Fruit fly (Drosophila melanogaster) whole organism, prepupa: ENCODE data around the gene CG7655.

ENCODE experiments used
- Blimp-1 ChIP-seq: fragments of 200-800 bp; sonication (Bioruptor generic); optimal IDR thresholded peaks from 3 replicates; lab custom pipeline; 2017; ENCODE audit warnings: missing biosample characterization, missing genetic modification characterization, mild to moderate bottlenecking, moderate library complexity, missing genetic modification reagents
- CG10631 ChIP-seq: fragments of 200-800 bp; sonication (Bioruptor generic); optimal IDR thresholded peaks from 2 replicates; lab custom pipeline; 2016; ENCODE audit warnings: missing biosample characterization, missing genetic modification characterization
- CG11762 ChIP-seq: fragments of 200-800 bp; sonication (Bioruptor generic); optimal IDR thresholded peaks from 3 replicates; lab custom pipeline; 2016; ENCODE audit warnings: missing biosample characterization, missing genetic modification characterization; ENCODE audit not compliant: insufficient read depth
- CG15336 ChIP-seq: fragments of 200-800 bp; sonication (Bioruptor generic); IDR thresholded peaks from 2 replicates; pipeline ENCODE4 v1.3.6; 2022; ENCODE audit warnings: missing biosample characterization, missing genetic modification characterization
- CG1621 ChIP-seq: fragments of 200-800 bp; sonication (Bioruptor generic); optimal IDR thresholded peaks from 3 replicates; lab custom pipeline; 2018; ENCODE audit warnings: missing biosample characterization, mild to moderate bottlenecking, missing genetic modification characterization
- CG16779 ChIP-seq: fragments of 200-800 bp; sonication (Bioruptor generic); optimal IDR thresholded peaks from 3 replicates; lab custom pipeline; 2017; ENCODE audit warnings: missing biosample characterization, mild to moderate bottlenecking, missing genetic modification characterization
- CG3032 ChIP-seq: fragments of 200-800 bp; optimal IDR thresholded peaks from 2 replicates; lab custom pipeline; 2019; ENCODE audit warnings: missing biosample characterization, mild to moderate bottlenecking, missing genetic modification characterization, moderate library complexity
- CG31627 ChIP-seq: fragments of 200-800 bp; sonication (Bioruptor generic); optimal IDR thresholded peaks from 3 replicates; lab custom pipeline; 2016; ENCODE audit warnings: missing biosample characterization, missing genetic modification characterization
- CG34406 ChIP-seq: fragments of 200-800 bp; sonication (Bioruptor generic); optimal IDR thresholded peaks from 3 replicates; lab custom pipeline; 2016; ENCODE audit warnings: missing biosample characterization, missing genetic modification characterization
- CG3919 ChIP-seq: fragments of 200-800 bp; sonication (Bioruptor generic); optimal IDR thresholded peaks from 3 replicates; lab custom pipeline; 2016; ENCODE audit warnings: missing biosample characterization, missing genetic modification characterization
- CG4318 ChIP-seq: fragments of 200-800 bp; sonication (Bioruptor generic); optimal IDR thresholded peaks from 3 replicates; lab custom pipeline; 2017; ENCODE audit warnings: missing biosample characterization, mild to moderate bottlenecking, missing genetic modification characterization
- CG6163 ChIP-seq: fragments of 200-800 bp; sonication (Bioruptor generic); IDR thresholded peaks from 3 replicates; pipeline ENCODE4 v1.3.6; 2022; ENCODE audit warnings: missing biosample characterization, missing genetic modification characterization
- CG6276 ChIP-seq: fragments of 200-800 bp; sonication (Bioruptor generic); optimal IDR thresholded peaks from 2 replicates; lab custom pipeline; 2017; ENCODE audit warnings: missing biosample characterization, mild to moderate bottlenecking, missing genetic modification characterization
- CG6808 ChIP-seq: fragments of 200-800 bp; sonication (Bioruptor generic); optimal IDR thresholded peaks from 3 replicates; lab custom pipeline; 2017; ENCODE audit warnings: missing biosample characterization, missing genetic modification characterization, mild to moderate bottlenecking, moderate library complexity, missing genetic modification reagents
- CG7368 ChIP-seq: fragments of 200-800 bp; sonication (Bioruptor generic); optimal IDR thresholded peaks from 3 replicates; lab custom pipeline; 2016; ENCODE audit warnings: missing biosample characterization, missing genetic modification characterization
- CG8119 ChIP-seq: fragments of 200-800 bp; sonication (Bioruptor generic); IDR thresholded peaks from 3 replicates; pipeline ENCODE4 v1.3.6; 2022; ENCODE audit warnings: missing biosample characterization, missing genetic modification characterization
- CG8319 ChIP-seq: fragments of 200-800 bp; sonication (Bioruptor generic); optimal IDR thresholded peaks from 3 replicates; lab custom pipeline; 2016; ENCODE audit warnings: missing biosample characterization, missing genetic modification characterization
- CG8632 ChIP-seq: fragments of 200-800 bp; sonication (Bioruptor generic); optimal IDR thresholded peaks from 3 replicates; lab custom pipeline; 2016; ENCODE audit warnings: missing biosample characterization, missing genetic modification characterization
- CG9139 ChIP-seq: fragments of 200-800 bp; sonication (Bioruptor generic); optimal IDR thresholded peaks from 3 replicates; lab custom pipeline; 2017; ENCODE audit warnings: missing biosample characterization, mild to moderate bottlenecking, missing genetic modification characterization
- Eip75B ChIP-seq: fragments of 200-800 bp; sonication (Bioruptor generic); optimal IDR thresholded peaks from 3 replicates; lab custom pipeline; 2016; ENCODE audit warnings: missing biosample characterization, missing genetic modification characterization
- Eip78C ChIP-seq: fragments of 200-800 bp; sonication (Bioruptor generic); peaks from one replicate; lab custom pipeline; 2016; ENCODE audit warnings: missing biosample characterization, missing genetic modification characterization
- Eip93F ChIP-seq: fragments of 200-800 bp; sonication (Bioruptor generic); optimal IDR thresholded peaks from 2 replicates; lab custom pipeline; 2016; ENCODE audit warnings: missing biosample characterization, mild to moderate bottlenecking, missing genetic modification characterization
- Ets96B ChIP-seq: fragments of 200-800 bp; optimal IDR thresholded peaks from 2 replicates; lab custom pipeline; 2019; ENCODE audit warnings: missing biosample characterization, mild to moderate bottlenecking, missing genetic modification characterization, moderate library complexity
- Hr38 ChIP-seq: sonication (Bioruptor generic); optimal IDR thresholded peaks from 2 replicates; lab custom pipeline; 2016; ENCODE audit warnings: missing biosample characterization, missing genetic modification characterization
- Hr39 ChIP-seq: fragments of 200-800 bp; sonication (Bioruptor generic); optimal IDR thresholded peaks from 2 replicates; lab custom pipeline; 2016; ENCODE audit warnings: missing biosample characterization, missing genetic modification characterization
- Lpt ChIP-seq: fragments of 200-800 bp; sonication (Bioruptor generic); optimal IDR thresholded peaks from 3 replicates; lab custom pipeline; 2016; ENCODE audit warnings: missing biosample characterization, missing genetic modification characterization
- Smox ChIP-seq: fragments of 200-800 bp; sonication (Bioruptor generic); optimal IDR thresholded peaks from 3 replicates; lab custom pipeline; 2016; ENCODE audit warnings: missing biosample characterization, missing genetic modification characterization
- Sox102F ChIP-seq: fragments of 200-800 bp; sonication (Bioruptor generic); optimal IDR thresholded peaks from 2 replicates; lab custom pipeline; 2016; ENCODE audit warnings: missing biosample characterization, mild to moderate bottlenecking, missing genetic modification characterization
- Sox14 ChIP-seq: fragments of 200-800 bp; sonication (Bioruptor generic); optimal IDR thresholded peaks from 3 replicates; lab custom pipeline; 2016; ENCODE audit warnings: missing biosample characterization, missing genetic modification characterization
- Sox15 ChIP-seq: fragments of 200-800 bp; sonication (Bioruptor generic); optimal IDR thresholded peaks from 3 replicates; lab custom pipeline; 2016; ENCODE audit warnings: missing biosample characterization, missing genetic modification characterization
- achi ChIP-seq: fragments of 200-800 bp; sonication (Bioruptor generic); optimal IDR thresholded peaks from 3 replicates; lab custom pipeline; 2016; ENCODE audit warnings: missing biosample characterization, missing genetic modification characterization
- acj6 ChIP-seq: fragments of 200-800 bp; sonication (Bioruptor generic); optimal IDR thresholded peaks from 3 replicates; lab custom pipeline; 2016; ENCODE audit warnings: missing biosample characterization, missing genetic modification characterization
- dac ChIP-seq: fragments of 200-800 bp; sonication (Bioruptor generic); optimal IDR thresholded peaks from 2 replicates; lab custom pipeline; 2017; ENCODE audit warnings: missing biosample characterization, mild to moderate bottlenecking, missing genetic modification characterization
- esn ChIP-seq: fragments of 200-800 bp; sonication (Bioruptor generic); optimal IDR thresholded peaks from 2 replicates; lab custom pipeline; 2016; ENCODE audit warnings: missing biosample characterization, mild to moderate bottlenecking, missing genetic modification characterization, moderate library complexity
- fd59A ChIP-seq: fragments of 200-800 bp; sonication (Bioruptor generic); optimal IDR thresholded peaks from 2 replicates; lab custom pipeline; 2017; ENCODE audit warnings: missing biosample characterization, mild to moderate bottlenecking, missing genetic modification characterization, missing genetic modification reagents
- fd85E ChIP-seq: fragments of 200-800 bp; sonication (Bioruptor generic); optimal IDR thresholded peaks from 3 replicates; lab custom pipeline; 2016; ENCODE audit warnings: missing biosample characterization, missing genetic modification characterization
- fkh ChIP-seq: fragments of 200-800 bp; sonication (Bioruptor generic); optimal IDR thresholded peaks from 3 replicates; lab custom pipeline; 2017; ENCODE audit warnings: missing biosample characterization, mild to moderate bottlenecking, missing genetic modification characterization, moderate library complexity
- net ChIP-seq: fragments of 200-800 bp; sonication (Bioruptor generic); optimal IDR thresholded peaks from 3 replicates; lab custom pipeline; 2016; ENCODE audit warnings: missing biosample characterization, missing genetic modification characterization
- pdm3 ChIP-seq: fragments of 200-800 bp; sonication (Bioruptor generic); optimal IDR thresholded peaks from 3 replicates; lab custom pipeline; 2016; ENCODE audit warnings: missing biosample characterization, missing genetic modification characterization
- salr ChIP-seq, 2 experiments: fragments of 200-800 bp; sonication (Bioruptor generic); optimal IDR thresholded peaks; 3 replicates each; lab custom pipeline; 2016 to 2018; ENCODE audit warnings: missing biosample characterization in 2 of 2, missing genetic modification characterization in 2 of 2, mild to moderate bottlenecking in 1 of 2
- spab ChIP-seq: fragments of 200-800 bp; sonication (Bioruptor generic); optimal IDR thresholded peaks from 2 replicates; lab custom pipeline; 2017; ENCODE audit warnings: missing biosample characterization, mild to moderate bottlenecking, missing genetic modification characterization, missing genetic modification reagents
- ss ChIP-seq, 2 experiments: fragments of 200-800 bp; sonication (Bioruptor generic); optimal IDR thresholded peaks; 2 replicates in 1 of 2; 3 replicates in 1 of 2; lab custom pipeline; 2017 to 2018; ENCODE audit warnings: mild to moderate bottlenecking in 2 of 2, missing biosample characterization in 2 of 2, missing genetic modification characterization in 2 of 2, moderate library complexity in 1 of 2
- svp ChIP-seq: fragments of 200-800 bp; sonication (Bioruptor generic); peaks from one replicate; lab custom pipeline; 2016; ENCODE audit warnings: missing biosample characterization, missing genetic modification characterization
- topi ChIP-seq: fragments of 200-800 bp; sonication (Bioruptor generic); optimal IDR thresholded peaks from 3 replicates; lab custom pipeline; 2016; ENCODE audit warnings: missing biosample characterization, missing genetic modification characterization
- vri ChIP-seq: fragments of 200-800 bp; sonication (Bioruptor generic); optimal IDR thresholded peaks from 3 replicates; lab custom pipeline; 2016; ENCODE audit warnings: missing biosample characterization, mild to moderate bottlenecking, missing genetic modification characterization

CG7655 gene

DNA sequence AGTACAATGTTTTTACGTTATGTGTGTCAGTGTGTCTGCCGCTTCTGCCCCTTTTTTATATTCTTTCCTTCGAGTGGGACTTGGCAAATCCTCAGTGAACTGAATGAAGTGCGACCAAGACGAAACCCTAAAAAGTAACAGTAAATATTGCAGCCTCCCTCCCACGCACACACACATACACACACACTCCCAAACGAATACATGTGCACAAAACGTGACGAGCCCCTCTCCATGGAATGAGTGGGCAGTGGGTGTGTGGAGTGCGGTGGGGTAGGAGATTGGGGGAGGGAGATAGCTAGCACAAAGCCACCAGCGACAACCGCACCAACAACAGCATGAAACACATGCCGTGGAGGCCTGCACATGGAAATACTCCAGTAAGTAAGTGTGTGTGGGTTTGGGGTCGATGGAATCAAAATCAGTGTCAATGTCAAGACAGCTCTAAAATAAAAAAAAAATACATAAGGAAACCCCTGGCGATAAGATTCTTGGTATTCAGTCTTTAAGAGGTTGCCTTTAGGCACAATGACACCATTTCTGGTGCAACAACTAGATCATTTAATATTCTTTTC lies 32.4 kb downstream of the CG7655 start (continued):
- no peak for TF ChIP-seq CG4318 (GFP tag; lab: Kevin White, UChicago)
- TF ChIP-seq CG3032 (tag; lab: Kevin White, UChicago), result no peak
- TF ChIP-seq Lpt (GFP tag; lab: Kevin White, UChicago), result no peak
- no peak for TF ChIP-seq CG6808 (GFP tag; lab: Kevin White, UChicago)
- no peak for TF ChIP-seq Blimp-1 (GFP tag; lab: Kevin White, UChicago)
- no peak for TF ChIP-seq Hr39 (GFP tag; lab: Kevin White, UChicago)
- TF ChIP-seq spab (GFP tag; lab: Kevin White, UChicago), result no peak
- no peak for TF ChIP-seq Eip93F (GFP tag; lab: Kevin White, UChicago)
- peak; percentile 40 for TF ChIP-seq Eip75B (GFP tag; lab: Kevin White, UChicago)
- no peak for TF ChIP-seq CG1621 (tag; lab: Kevin White, UChicago)
- no peak for TF ChIP-seq CG11762
- peak in 1 of 2 experiments; percentile 32 for TF ChIP-seq ss (GFP tag; optimal IDR thresholded peaks at IDR 0.05; lab: Kevin White, UChicago)
- peak; percentile 90 for TF ChIP-seq svp (GFP tag; lab: Kevin White, UChicago)
- TF ChIP-seq CG9139 (GFP tag; lab: Kevin White, UChicago), result peak; percentile 0
- no peak for TF ChIP-seq CG10631 (GFP tag; lab: Kevin White, UChicago)
- no peak for TF ChIP-seq CG6276 (GFP tag; lab: Kevin White, UChicago)
- TF ChIP-seq Smox (GFP tag; lab: Kevin White, UChicago), result no peak

DNA sequence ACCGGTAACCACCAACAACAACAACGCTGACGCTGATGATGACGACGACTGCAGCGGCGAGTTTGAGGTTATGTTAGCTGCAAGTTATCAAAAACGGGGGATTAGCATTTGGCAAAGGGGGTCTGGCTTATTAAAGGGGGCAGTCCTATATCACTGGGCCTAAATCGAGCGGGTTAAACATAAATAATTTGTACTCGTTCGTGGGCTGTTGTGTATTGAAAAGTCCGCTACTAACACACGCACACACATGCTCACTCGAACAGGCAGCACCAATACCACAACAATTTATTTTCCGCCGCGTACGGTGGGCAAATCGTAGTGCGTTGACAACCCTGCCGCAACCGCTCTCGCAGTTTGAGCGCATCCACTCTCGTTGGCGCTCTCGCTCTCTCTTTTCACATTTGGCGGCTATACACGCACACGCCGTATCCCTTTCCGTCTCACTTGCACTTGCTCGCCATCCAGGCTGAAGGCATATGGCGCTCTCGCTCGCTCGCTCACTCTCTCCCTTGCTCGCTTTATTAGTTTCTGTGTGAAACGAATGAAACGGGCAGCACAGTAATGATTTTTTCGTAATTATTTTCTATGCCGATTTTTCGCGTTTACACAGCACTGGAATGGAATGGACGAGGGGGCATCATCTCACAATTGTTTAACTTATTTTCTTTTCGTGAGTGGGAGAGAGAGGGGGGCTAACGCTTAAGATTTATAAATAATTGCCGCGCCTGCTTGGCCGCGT lies 34.6 kb downstream of the CG7655 start:
- no peak for TF ChIP-seq fd59A
- peak; percentile 76 for TF ChIP-seq Sox14 (GFP tag; lab: Kevin White, UChicago)
- TF ChIP-seq topi, result peak; percentile 40
- TF ChIP-seq CG8319, result no peak
- peak; percentile 82 for TF ChIP-seq Eip78C (GFP tag; lab: Kevin White, UChicago)
- peak; percentile 9 for TF ChIP-seq CG8632 (GFP tag; lab: Kevin White, UChicago)
- TF ChIP-seq Ets96B (tag; lab: Kevin White, UChicago), result peak; percentile 23
- TF ChIP-seq CG9139 (GFP tag; lab: Kevin White, UChicago), result peak; percentile 50
- TF ChIP-seq net (GFP tag; lab: Kevin White, UChicago), result peak; percentile 24
- peak; percentile 12 for TF ChIP-seq Blimp-1 (GFP tag; lab: Kevin White, UChicago)
- TF ChIP-seq fkh (GFP tag; lab: Kevin White, UChicago), result peak; percentile 54
- peak; percentile 35 for TF ChIP-seq Smox (GFP tag; lab: Kevin White, UChicago)
- TF ChIP-seq pdm3 (GFP tag; lab: Kevin White, UChicago), result peak; percentile 35
- TF ChIP-seq CG11762, result no peak
- TF ChIP-seq CG1621 (tag; lab: Kevin White, UChicago), result peak; percentile 55
- no peak for TF ChIP-seq acj6
- TF ChIP-seq CG34406 (GFP tag; lab: Kevin White, UChicago), result peak; percentile 10
- peak; percentile 38 for TF ChIP-seq Lpt (GFP tag; lab: Kevin White, UChicago)
- TF ChIP-seq esn (GFP tag; lab: Kevin White, UChicago), result peak; percentile 22
- TF ChIP-seq dac, result no peak
- peak; percentile 41 for TF ChIP-seq achi
- TF ChIP-seq Hr39 (GFP tag; lab: Kevin White, UChicago), result no peak
- TF ChIP-seq svp (GFP tag; lab: Kevin White, UChicago), result peak; percentile 85
- TF ChIP-seq spab (GFP tag; lab: Kevin White, UChicago), result peak; percentile 13
- TF ChIP-seq CG6163 (GFP tag; lab: Robert Waterston, UW), result no peak
- peak; percentile 53 for TF ChIP-seq vri (GFP tag; lab: Kevin White, UChicago)
- peak; percentile 35 for TF ChIP-seq Eip75B (GFP tag; lab: Kevin White, UChicago)
- TF ChIP-seq CG10631 (GFP tag; lab: Kevin White, UChicago), result no peak
- TF ChIP-seq CG8119 (GFP tag; lab: Robert Waterston, UW), result no peak
- peak; percentile 52 for TF ChIP-seq CG16779 (tag; lab: Kevin White, UChicago)
- TF ChIP-seq fd85E (GFP tag; lab: Kevin White, UChicago), result peak; percentile 1
- no peak for TF ChIP-seq CG15336 (GFP tag; lab: Robert Waterston, UW)
- no peak for TF ChIP-seq CG4318 (GFP tag; lab: Kevin White, UChicago)
- no peak for TF ChIP-seq Eip93F (GFP tag; lab: Kevin White, UChicago)
- TF ChIP-seq CG31627 (GFP tag; lab: Kevin White, UChicago), result peak; percentile 16
- no peak for TF ChIP-seq Sox15
- no peak for TF ChIP-seq CG7368 (GFP tag; lab: Kevin White, UChicago)
- peak; percentile 42 for TF ChIP-seq CG3919
- no peak for TF ChIP-seq Hr38 (GFP tag; lab: Kevin White, UChicago)
- peak; percentile 37 for TF ChIP-seq Sox102F (GFP tag; lab: Kevin White, UChicago)
- TF ChIP-seq salr (GFP tag; optimal IDR thresholded peaks at IDR 0.05; lab: Kevin White, UChicago), result peak in 1 of 2 experiments; percentile 17
